Fruit fly (Drosophila melanogaster) whole organism, larva: ENCODE data around the gene rols.

Experiments
- noc ChIP-seq: fragments of 200-800 bp; sonication (Bioruptor generic); optimal IDR thresholded peaks from 3 replicates; lab custom pipeline; 2019; ENCODE audit warnings: missing biosample characterization, mild to moderate bottlenecking, missing genetic modification characterization, moderate library complexity

rols gene

DNA sequence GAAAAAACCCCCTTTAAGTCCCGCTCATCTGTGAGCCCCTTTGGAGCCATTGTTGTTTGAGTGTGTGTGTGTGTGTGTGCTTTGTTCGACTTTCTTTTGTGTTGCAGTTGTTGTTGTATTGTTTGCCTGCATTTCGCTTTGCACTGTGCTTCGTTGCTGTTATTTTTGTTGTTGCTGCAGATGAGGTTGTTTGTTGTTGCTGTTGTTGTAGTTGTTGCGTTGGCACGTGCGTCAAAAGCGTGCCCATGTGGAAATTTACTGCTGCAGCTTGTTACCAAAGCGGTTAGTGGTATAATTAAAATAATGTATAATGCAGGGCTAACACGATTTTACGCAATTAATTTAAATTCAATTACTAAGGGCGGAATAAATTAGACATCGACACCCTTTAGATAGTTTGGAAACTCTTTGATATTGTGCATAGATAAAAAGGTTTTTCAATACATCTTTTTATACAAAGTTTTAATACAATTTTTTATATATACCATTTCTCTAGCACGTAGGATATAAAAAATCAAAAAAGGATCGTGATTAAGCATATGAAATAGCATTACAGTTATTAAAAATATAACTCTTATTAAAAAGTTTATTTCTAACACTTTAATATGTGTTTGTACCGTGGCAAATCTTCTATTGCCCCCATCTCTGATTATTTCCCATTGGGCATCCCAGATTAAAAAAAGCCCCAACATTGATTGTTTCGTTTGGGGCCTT, 25.7 kb upstream of the rols start:
- no peak for TF ChIP-seq noc (tag; lab: Kevin White, UChicago)

DNA sequence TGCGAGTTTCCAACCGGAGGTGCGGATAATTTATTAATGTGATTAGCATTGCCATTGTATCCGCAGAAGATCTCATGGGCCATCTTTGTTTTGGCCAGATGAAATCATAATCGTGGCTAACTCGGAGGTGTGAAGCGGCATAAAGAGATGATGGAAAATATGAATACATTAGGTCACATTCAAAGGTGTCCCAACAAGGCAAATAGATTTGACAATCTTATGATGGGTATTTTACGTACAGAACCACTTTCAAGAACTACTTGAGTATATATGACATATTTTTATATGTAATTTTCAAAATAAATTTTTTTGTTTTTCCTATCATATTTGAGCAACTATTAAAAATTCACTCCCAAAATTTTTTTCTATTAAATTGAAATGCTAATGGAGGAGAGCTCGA, 23.7 kb upstream of the rols start, which contains the start of gene CG17154:
Gene CG17154, plus strand, starts transcription at position 301 of the 400 bp plus-strand sequence.
- no peak for TF ChIP-seq noc (tag; lab: Kevin White, UChicago)

DNA sequence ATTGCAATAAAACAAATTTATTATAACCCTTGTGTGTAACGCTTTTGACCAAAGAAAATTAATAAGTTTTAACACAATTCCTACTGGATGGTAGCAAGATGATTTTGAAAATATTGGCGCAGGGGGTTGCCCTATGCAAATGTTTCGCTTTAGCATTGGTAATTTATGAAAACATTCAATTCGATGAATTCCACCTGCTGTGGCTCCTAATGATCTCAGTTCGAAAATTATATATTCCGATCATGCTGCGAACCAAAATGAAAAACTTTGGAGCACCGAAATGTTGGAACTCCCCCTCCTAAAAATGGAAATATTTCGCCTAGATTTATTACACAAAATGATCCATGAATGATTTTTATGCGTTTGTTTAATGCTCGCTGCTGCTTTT, 21.0 kb upstream of the rols start:
- no peak for TF ChIP-seq noc (tag; lab: Kevin White, UChicago)

DNA sequence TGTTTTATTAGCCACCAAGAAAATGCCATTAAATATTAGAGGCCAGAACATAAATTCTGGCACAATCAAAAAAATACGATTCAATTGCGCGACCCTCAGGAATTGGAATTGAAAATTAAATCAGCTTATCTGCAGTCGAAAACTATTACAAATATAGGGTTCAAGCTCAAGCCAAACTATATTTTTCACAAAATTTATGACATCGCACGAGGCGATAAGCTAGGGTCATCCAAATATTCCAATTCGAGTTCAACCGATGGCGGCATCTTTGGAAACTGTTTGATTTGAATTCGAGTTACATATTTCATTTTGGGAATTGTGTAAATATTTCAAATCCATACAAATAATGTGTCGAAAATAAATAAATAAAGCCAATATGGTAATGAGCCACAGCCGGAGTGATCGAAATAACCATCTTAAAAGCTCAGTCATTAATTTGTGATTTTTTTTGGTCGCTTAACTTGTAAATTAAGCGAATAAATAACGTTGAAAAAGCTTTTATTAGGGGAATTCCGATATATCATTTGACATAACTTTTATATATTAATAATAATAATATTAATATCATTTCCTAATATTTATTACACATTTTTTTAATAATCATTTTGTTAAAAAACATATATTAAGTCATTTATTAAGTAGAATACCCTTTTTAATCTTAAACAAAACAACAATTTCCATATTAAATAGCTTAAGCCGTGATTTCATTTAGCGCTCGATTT, 20.5 kb upstream of the rols start:
- TF ChIP-seq noc (tag; lab: Kevin White, UChicago): no peak

DNA sequence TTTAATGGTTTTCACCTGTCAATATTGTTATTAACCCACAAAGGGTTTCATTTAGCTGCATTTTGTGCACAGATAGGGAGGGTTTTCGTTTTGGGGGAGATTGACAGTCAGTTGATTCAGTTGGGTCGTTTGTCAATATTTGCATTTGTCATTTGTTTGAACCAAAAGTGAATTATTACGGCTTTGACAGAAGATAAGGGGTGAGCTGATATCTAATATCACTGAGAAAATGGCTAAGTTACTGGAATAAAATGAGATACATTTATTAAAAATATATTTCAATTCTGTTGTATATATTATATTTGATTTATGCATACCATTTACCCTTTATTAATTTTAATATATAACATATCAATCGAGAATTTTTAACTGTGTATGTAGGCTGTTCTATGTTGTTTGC, 19.2 kb upstream of the rols start:
- TF ChIP-seq noc (tag; lab: Kevin White, UChicago): no peak

DNA sequence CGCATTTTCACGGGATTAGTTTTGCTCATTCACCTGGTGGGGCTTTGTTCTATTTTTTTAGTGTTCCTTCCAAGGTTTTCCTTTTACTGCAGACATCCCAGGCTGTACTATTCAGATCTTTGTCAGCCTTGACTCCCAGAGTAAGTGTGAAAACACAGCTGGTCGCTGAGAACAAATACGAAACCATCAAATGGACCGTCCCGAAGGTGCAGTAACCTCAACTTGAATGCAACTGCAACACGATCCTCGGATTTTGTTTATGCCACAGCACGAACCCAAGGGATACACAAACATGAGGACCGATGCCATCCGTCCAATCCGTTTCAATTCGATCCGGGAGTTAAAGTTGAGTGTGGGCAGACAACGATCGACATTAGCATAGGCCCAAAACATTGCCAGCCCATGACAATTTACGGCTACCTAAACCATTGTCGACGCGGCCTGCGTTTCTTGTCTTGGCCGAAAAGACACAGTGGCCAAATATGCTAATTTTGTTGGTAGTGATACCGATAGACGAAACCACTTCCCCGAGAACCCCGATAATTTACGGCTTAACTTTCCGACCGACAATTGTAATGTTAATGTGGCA, 18.5 kb upstream of the rols start:
- no peak for TF ChIP-seq noc (tag; lab: Kevin White, UChicago)

DNA sequence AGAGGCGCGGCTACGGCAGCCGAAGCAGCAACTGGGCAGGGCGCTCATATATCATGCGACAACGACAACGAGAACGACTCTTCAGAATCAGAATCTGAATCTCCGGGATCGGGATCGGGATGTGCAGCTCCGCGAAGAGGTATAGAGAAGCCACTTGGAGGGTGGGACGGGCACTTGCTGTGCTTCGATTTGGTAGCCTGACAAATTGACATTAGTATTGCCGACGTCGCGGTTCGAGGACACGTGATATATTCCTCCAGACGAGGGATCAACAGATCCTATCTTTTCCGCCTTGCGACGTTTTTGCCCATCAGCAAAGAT, 17.8 kb upstream of the rols start:
- no peak for TF ChIP-seq noc (tag; lab: Kevin White, UChicago)

DNA sequence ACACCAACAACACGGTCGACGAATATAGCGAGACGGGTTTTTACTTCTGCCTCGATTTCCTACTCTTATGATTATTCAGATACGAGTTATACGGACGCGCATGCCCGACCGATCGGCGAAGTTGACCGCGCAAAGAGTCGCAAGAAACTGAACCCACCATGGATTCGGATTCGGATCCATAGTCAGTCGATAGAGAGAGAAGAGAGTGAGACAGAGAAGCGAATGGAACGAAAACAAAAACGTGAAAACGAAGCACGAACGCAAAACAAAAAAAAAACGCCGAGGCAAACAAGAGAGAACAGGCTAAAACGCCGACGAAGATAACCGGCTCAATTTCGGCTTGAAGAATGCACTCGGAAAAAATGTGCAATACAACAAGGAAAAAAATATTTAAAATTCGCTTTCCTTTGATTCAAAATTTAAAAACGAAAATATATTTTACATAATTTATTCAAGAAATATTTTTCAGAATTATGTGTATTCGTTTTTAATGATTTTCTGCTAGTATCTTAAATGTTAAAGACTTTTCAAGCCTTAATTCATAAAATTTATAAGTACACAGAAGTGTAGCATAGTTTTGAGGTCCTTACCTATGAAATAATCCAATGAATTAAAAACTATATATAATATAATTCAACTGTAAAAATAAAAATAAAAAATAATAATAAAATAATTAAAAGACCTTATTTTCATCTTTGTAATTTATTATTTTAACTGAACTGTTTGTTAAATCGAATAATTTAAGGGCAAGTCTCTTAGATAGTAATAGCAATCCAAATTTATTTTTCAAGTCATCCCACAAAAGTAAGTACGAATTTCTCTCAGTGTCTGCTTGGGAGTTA, 17.2 kb upstream of the rols start, which contains the start of gene Sema5c:
Gene Sema5c, minus strand, starts transcription at position 152 of the 842 bp plus-strand sequence.
- TF ChIP-seq noc (tag; lab: Kevin White, UChicago): peak; percentile 58

DNA sequence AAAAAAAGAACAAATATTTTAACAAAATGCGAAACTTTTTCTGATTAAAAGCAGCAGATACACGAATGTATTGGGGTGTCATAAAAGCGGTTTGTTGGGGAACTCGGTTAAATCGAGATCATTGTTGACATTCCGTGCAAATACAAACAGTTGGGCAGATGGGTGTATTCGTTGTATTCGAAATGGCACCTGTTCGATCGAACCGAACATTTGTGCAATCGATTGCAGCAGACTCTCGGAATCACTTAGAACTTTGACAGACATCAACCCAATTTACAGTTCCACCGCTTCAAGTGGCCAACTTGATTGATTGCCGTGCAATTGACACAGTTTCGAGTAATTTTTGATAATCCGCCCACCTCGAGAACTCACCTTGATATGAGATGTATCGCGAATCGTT, 15.8 kb upstream of the rols start:
- TF ChIP-seq noc (tag; lab: Kevin White, UChicago): no peak

DNA sequence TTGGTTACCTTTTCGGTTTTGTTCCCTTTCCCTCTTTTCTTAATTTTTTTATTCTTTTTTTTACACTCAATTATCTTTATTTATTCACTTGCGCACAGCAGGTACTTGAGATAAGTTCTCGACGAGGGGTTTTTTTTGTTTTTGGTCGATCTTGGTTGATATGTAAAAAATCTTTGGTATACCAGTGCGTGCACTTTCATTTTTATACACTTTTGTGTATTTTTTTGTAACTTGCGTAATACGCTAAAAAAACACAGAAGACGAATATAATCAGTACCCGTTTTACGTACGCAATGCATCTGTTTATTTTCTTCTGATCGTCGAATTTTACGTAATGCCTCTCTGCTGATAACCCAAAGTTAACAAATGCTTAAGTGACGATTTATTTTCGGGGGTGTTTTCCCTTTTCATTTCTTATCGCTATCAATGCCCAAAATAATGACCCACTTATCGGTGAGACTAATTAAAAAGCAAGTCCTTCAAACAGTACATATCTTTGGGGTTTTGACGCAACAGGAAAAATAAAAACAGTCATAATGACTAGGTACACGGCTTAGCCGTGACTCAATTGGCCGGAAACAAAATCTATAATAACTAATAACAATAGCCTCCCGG, 14.8 kb upstream of the rols start:
- no peak for TF ChIP-seq noc (tag; lab: Kevin White, UChicago)

DNA sequence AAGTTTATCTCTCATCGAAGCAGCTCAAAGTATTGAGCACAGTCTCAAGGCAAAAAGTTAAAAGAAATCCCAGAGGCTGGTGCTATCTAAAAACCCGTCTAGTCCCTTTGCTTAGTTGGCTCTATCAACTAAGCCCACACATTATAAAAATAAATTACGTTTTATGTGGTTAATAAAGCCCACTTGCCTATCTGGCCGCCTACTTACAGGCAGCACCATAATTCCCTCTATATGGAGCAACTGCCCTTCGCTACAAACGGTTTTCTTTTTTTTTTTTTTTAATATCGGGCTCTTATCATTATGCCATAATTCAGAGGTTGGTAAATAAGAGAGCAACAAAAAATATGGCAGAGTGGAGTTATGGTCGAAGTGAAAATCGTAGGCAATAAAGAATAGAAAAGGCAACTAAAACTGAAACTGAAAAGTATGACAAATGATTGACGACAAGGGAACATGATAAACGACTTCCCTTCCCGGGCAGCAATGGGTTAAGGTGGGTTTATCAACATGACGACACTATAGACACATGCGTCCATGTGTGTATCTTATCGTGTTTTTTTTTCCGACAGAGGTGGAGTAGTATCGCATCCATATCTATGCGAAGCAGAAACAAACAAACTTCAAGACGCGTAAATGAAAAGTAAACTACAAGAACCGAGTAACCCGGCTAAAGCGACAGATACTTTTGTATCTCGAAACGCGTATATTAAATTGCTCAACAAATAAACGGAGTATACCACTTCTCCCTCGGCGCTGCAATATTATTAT, 14.1 kb upstream of the rols start:
- TF ChIP-seq noc (tag; lab: Kevin White, UChicago): peak; percentile 11

DNA sequence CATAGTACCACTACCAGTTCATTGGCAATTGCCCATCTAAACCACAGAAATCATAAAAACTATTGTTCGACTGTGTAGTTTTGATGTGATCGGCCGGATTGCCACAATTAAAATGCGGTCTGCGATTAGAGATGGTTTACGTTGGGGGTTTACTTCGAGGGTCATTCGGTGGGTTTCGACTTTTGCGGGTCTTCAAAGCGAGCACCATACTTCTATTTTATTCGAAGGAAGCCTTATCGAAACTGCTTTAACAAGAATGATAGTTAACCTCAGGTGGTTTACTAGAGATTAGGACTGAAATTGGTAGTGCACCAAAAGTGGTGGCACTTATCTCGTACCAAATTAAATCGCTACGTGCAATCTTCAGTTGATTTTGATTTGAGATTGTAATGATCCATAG, 13.3 kb upstream of the rols start:
- TF ChIP-seq noc (tag; lab: Kevin White, UChicago): no peak

DNA sequence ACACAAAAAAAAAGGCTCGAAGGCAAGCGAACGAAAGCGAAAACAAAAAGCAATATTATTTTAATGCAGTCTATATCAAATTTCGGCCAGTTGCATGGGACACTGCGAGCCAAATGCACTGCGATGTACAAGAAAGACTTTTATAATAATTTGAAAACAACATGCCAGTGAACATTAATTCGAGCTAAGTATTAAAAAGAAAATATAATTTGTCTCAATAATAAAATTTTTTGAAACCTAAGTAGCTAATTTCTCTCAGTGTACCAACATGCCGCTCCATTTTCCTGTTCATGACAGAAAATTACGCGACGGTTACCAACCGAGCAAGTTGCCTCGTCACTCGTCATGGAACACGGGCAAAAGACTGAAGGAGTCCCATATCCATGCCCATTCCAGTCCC, 12.7 kb upstream of the rols start:
- TF ChIP-seq noc (tag; lab: Kevin White, UChicago): no peak

DNA sequence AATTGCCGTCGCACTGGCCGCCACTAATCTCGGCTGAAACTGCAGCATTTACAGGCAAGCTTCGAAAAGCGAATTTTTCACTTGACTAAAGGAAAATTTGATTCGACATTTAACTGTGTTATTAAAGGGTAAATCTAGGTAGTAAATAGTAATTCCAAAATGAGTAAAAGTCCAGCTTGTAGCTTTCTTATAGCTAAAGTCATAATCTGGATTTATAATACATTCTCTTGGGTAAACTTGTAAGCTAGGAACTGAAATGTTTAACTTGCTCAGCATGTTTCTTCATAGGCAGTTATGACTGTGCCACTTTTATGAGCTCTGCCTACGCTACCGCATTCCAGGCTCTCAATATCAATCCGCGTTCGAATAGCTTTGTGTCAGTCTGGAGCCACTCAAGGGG, 11.7 kb upstream of the rols start:
- TF ChIP-seq noc (tag; lab: Kevin White, UChicago): no peak

DNA sequence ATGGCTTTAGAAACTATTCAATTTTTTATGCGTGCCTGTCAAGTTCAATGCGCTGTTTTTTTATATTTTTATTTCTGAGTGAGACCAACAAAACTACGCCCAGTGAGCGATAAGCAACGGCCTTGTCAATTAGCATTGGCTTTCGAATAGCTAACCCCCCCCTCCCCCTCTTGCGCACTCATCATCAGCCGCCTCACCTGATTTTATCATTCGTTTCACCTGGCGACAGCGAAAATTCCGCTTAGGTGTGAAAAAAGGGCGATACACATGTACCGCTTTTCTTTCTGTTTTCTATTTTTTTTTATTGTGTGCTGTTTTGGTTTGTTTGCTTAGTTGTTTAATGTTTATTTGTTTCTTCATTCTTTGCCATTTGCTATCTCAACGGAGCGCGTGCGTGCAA, 10.3 kb upstream of the rols start:
- TF ChIP-seq noc (tag; lab: Kevin White, UChicago): no peak
